Worm (Caenorhabditis elegans) whole organism, L4/young adult: ENCODE results near the gene lir-2.

Source experiments
- W03F9.2 ChIP-seq: fragments of 150-350 bp; optimal IDR thresholded peaks from 2 replicates; lab custom pipeline; 2014; ENCODE audit warnings: missing biosample characterization, missing genetic modification characterization
- dao-5 ChIP-seq: sonication (generic microtip); optimal IDR thresholded peaks from 2 replicates; lab custom pipeline; 2016; ENCODE audit warnings: missing genotype, missing genetic modification characterization, moderate library complexity, missing compliant biosample characterization
- him-1 ChIP-seq: sonication (generic microtip); optimal IDR thresholded peaks from 2 replicates; lab custom pipeline; 2016; ENCODE audit warnings: missing genotype, missing genetic modification reagents, missing genetic modification characterization, missing compliant biosample characterization

The lir-2 gene

ce11 chrII:7666967-7667366, at the start of gene lir-2:
lir-2 (plus strand) TSS chrII:7667267.
- no peak for TF ChIP-seq dao-5 (tag; lab: Kevin White, UChicago)
- no peak for TF ChIP-seq him-1
- no peak for TF ChIP-seq W03F9.2

- no peak for TF ChIP-seq W03F9.2
- no peak for TF ChIP-seq him-1
- no peak for TF ChIP-seq dao-5 (tag; lab: Kevin White, UChicago)
Observed at ce11 chrII:7618212-7618611, 48.9 kb upstream of the lir-2 start.

- TF ChIP-seq him-1 (no peak), dao-5 (tag; lab: Kevin White, UChicago) (no peak), W03F9.2 (no peak)
Observed at ce11 chrII:7620413-7620812, 46.7 kb upstream of the lir-2 start, which contains the start of gene R07G3.8. R07G3.8 (minus strand) TSS chrII:7620513.

- no peak for TF ChIP-seq dao-5 (tag; lab: Kevin White, UChicago)
- TF ChIP-seq W03F9.2 = no peak
- no peak for TF ChIP-seq him-1
Observed at ce11 chrII:7621513-7621912, 45.6 kb upstream of the lir-2 start.

ce11 chrII:7623466-7623865, 43.6 kb upstream of the lir-2 start:
- no peak for TF ChIP-seq W03F9.2
- TF ChIP-seq him-1 = no peak
- TF ChIP-seq dao-5 (tag; lab: Kevin White, UChicago) = no peak

ce11 chrII:7624272-7624671, 42.8 kb upstream of the lir-2 start:
- TF ChIP-seq him-1 = no peak
- TF ChIP-seq dao-5 (tag; lab: Kevin White, UChicago) = no peak
- TF ChIP-seq W03F9.2 = no peak

- TF ChIP-seq W03F9.2 (no peak), him-1 (no peak), dao-5 (tag; lab: Kevin White, UChicago) (no peak)
Observed at ce11 chrII:7624995-7625394, 42.1 kb upstream of the lir-2 start.

- TF ChIP-seq him-1 (no peak), W03F9.2 (no peak), dao-5 (tag; lab: Kevin White, UChicago) (no peak)
Observed at ce11 chrII:7628640-7629039, 38.4 kb upstream of the lir-2 start.

ce11 chrII:7630052-7630451, 37.0 kb upstream of the lir-2 start:
- TF ChIP-seq dao-5 (tag; lab: Kevin White, UChicago) (no peak), W03F9.2 (no peak), him-1 (no peak)

- TF ChIP-seq him-1 (no peak), W03F9.2 (no peak), dao-5 (tag; lab: Kevin White, UChicago) (no peak)
Observed at ce11 chrII:7631171-7631570, 35.9 kb upstream of the lir-2 start.

ce11 chrII:7631677-7632210, 35.3 kb upstream of the lir-2 start:
- TF ChIP-seq W03F9.2 = no peak

- TF ChIP-seq him-1 (no peak), W03F9.2 (no peak), dao-5 (tag; lab: Kevin White, UChicago) (no peak)
Observed at ce11 chrII:7635296-7635695, 31.8 kb upstream of the lir-2 start.

- TF ChIP-seq him-1 = no peak
- TF ChIP-seq dao-5 (tag; lab: Kevin White, UChicago) = no peak
- no peak for TF ChIP-seq W03F9.2
Observed at ce11 chrII:7636941-7637340, 30.1 kb upstream of the lir-2 start.

- TF ChIP-seq dao-5 (tag; lab: Kevin White, UChicago) = no peak
Observed at ce11 chrII:7639036-7639435, 28.0 kb upstream of the lir-2 start.

- no peak for TF ChIP-seq dao-5 (tag; lab: Kevin White, UChicago)
- no peak for TF ChIP-seq W03F9.2
- TF ChIP-seq him-1 = no peak
Observed at ce11 chrII:7640161-7640841, 26.8 kb upstream of the lir-2 start.
